Worm (Caenorhabditis elegans) whole organism, midembryonic: ENCODE measurements around the gene nas-9.

ENCODE experiments used
- T22C8.4 ChIP-seq: fragments of 200-800 bp; sonication (Bioruptor generic); IDR thresholded peaks from 2 replicates; pipeline ENCODE4 v1.3.6; 2022; ENCODE audit warnings: missing genetic modification characterization, missing compliant biosample characterization
- cog-1 ChIP-seq: sonication (generic microtip); optimal IDR thresholded peaks from 2 replicates; lab custom pipeline; 2016; ENCODE audit warnings: missing genetic modification characterization, missing compliant biosample characterization
- flt-1 ChIP-seq: fragments of 200-800 bp; sonication (Bioruptor generic); IDR thresholded peaks from 2 replicates; pipeline ENCODE4 v1.3.6; 2022; ENCODE audit warnings: missing genetic modification characterization, missing compliant biosample characterization
- klf-2 ChIP-seq: fragments of 200-800 bp; sonication (Bioruptor generic); conservative IDR thresholded peaks from 2 replicates; pipeline ENCODE4 v1.3.6; 2022; ENCODE audit warnings: missing genetic modification reagents, missing genetic modification characterization, missing compliant biosample characterization
- med-1 ChIP-seq: sonication (generic microtip); optimal IDR thresholded peaks from 2 replicates; lab custom pipeline; 2017; ENCODE audit warnings: missing genetic modification characterization, mild to moderate bottlenecking, missing compliant biosample characterization, antibody characterized with exemption, missing genetic modification reagents; ENCODE audit not compliant: insufficient read depth
- ref-1 ChIP-seq: fragments of 200-800 bp; sonication (Bioruptor generic); conservative IDR thresholded peaks from 2 replicates; pipeline ENCODE4 v1.3.6; 2022; ENCODE audit warnings: missing genetic modification reagents, missing genetic modification characterization, missing compliant biosample characterization
- tab-1 ChIP-seq: fragments of 200-800 bp; sonication (Bioruptor generic); IDR thresholded peaks from 2 replicates; pipeline ENCODE4 v1.3.6; 2022; ENCODE audit warnings: missing genetic modification characterization, missing compliant biosample characterization
- ztf-23 ChIP-seq: fragments of 200-800 bp; sonication (Bioruptor generic); IDR thresholded peaks from 2 replicates; pipeline ENCODE4 v1.3.6; 2022; ENCODE audit warnings: missing genetic modification reagents, missing genetic modification characterization, missing compliant biosample characterization
- ztf-29 ChIP-seq: fragments of 200-800 bp; sonication (Bioruptor generic); IDR thresholded peaks from 2 replicates; pipeline ENCODE4 v1.3.6; 2022; ENCODE audit warnings: missing genetic modification reagents, missing genetic modification characterization, missing compliant biosample characterization

nas-9 gene

DNA sequence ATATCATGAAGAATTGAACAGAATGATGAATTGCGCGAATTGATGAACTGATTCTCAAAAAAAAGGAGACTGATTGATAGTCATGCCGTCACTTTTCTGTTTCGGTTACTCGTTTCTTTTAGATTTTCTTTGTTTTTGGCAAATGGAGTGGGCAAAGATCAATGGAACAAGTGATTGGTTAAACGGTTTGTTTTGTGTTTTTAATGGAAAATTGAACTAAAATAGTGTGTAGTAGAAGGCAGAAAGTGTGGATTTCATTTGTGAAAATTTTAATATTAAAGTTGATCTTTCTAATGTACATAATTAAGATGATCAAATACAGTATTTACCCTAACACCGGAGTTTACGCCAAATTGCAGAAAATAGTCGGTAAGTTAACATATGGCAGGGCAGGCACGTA, at the start of gene nas-9:
nas-9 (minus strand) TSS at position 101 of the 400 bp plus-strand sequence.
- no peak for TF ChIP-seq tab-1
- TF ChIP-seq cog-1 (tag; lab: Kevin White, UChicago): no peak
- TF ChIP-seq flt-1 (GFP tag; lab: Robert Waterston, UW): no peak
- no peak for TF ChIP-seq ref-1 (GFP tag; lab: Robert Waterston, UW)
- TF ChIP-seq ztf-23 (GFP tag; lab: Robert Waterston, UW): no peak
- no peak for TF ChIP-seq med-1 (GFP tag; lab: Kevin White, UChicago)
- TF ChIP-seq klf-2: no peak

DNA sequence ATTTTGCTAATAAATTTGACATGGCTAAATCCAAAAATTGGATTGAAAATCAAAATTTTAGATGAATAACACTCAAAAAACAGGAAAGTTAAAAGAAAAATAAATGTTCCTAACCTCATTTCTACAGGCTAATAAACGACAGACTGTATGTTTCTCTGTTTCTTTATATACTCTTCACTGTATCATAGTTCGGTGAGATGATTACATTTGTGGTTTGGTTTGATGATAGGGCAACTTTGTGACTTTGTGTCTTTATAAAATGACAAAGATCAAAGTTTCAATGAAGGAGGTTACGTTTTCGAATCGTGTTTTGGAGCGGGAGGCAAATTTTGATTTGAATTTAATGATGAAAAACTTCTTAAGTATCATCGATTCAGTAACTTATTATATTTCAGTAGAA, 49.7 kb upstream of the nas-9 start, which contains the start of gene ugt-12:
ugt-12 (minus strand) TSS at position 153 of the 400 bp plus-strand sequence.
- TF ChIP-seq klf-2 (no peak), ztf-23 (GFP tag; lab: Robert Waterston, UW) (no peak), tab-1 (no peak), cog-1 (tag; lab: Kevin White, UChicago) (no peak), T22C8.4 (GFP tag; lab: Robert Waterston, UW) (no peak), ref-1 (GFP tag; lab: Robert Waterston, UW) (no peak), med-1 (GFP tag; lab: Kevin White, UChicago) (no peak), flt-1 (GFP tag; lab: Robert Waterston, UW) (no peak), ztf-29 (GFP tag; lab: Robert Waterston, UW) (no peak)

DNA sequence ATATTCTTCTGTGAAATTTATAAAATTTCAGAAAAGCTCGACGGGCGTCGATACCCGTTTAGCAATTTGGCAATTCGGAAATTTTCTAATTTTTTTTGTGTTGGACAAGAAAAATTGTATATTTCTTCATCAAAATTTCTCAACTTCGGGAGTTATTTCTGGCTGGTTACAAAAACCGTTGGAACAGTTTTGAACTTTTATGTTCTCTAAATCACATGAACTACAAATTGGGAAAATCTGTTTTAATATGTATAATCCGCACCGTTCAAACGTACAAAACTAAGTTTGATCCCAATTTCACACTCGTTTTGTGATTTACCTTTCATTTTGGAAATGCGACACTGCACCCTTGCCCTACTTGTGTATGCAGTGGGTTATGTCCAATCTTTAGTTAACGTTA, 45.6 kb upstream of the nas-9 start, which contains the start of gene T19H12.3:
T19H12.3 (plus strand) TSS at position 301 of the 400 bp plus-strand sequence.
- TF ChIP-seq ztf-23 (GFP tag; lab: Robert Waterston, UW): no peak
- TF ChIP-seq flt-1 (GFP tag; lab: Robert Waterston, UW): no peak

DNA sequence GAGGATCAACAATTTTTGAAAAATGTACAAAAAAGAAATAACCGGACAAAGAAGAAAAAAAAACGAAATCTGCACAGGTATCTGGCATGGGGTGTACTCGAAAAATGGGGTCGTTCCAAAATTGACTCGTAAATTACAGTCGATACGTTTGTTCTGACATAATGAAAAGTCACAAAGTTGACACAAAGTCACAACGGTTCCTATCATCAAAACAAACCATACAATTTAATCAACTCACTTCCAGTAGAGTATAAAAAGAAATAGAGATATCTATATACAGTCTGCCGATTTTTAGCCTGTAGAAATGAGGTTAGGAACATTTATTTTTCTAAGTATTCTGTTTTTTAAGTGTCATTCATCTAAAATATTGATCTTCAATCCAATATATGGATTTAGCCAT, 44.7 kb upstream of the nas-9 start, which contains the start of gene T19H12.12:
T19H12.12 (plus strand) TSS at position 301 of the 400 bp plus-strand sequence.
- TF ChIP-seq ztf-23 (GFP tag; lab: Robert Waterston, UW) (no peak), ztf-29 (GFP tag; lab: Robert Waterston, UW) (no peak), med-1 (GFP tag; lab: Kevin White, UChicago) (no peak), klf-2 (no peak), tab-1 (no peak), ref-1 (GFP tag; lab: Robert Waterston, UW) (no peak), cog-1 (tag; lab: Kevin White, UChicago) (no peak), T22C8.4 (GFP tag; lab: Robert Waterston, UW) (no peak), flt-1 (GFP tag; lab: Robert Waterston, UW) (no peak)

DNA sequence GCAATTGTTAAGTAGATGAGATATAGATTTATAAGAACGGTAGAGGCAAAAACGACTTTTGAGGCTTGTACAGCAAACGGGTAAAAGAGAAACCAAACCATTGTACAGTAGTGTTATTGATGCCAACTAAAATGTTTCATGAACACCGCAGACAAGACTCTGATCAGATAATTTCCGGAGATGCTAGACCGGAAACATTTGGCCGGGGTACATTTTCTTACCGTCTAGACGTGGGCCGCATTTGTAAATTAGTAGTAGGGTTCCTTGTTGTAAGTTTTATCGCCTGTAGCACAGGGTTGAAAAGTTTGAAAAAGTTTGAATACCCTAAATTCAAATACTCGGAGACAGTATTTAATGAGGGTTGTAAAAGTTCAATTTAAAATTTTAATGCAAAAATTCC, 41.6 kb upstream of the nas-9 start, which contains the start of gene str-32:
str-32 (minus strand) TSS at position 101 of the 400 bp plus-strand sequence.
- TF ChIP-seq ref-1 (GFP tag; lab: Robert Waterston, UW) (no peak), ztf-29 (GFP tag; lab: Robert Waterston, UW) (no peak), cog-1 (tag; lab: Kevin White, UChicago) (no peak), flt-1 (GFP tag; lab: Robert Waterston, UW) (no peak), tab-1 (no peak), ztf-23 (GFP tag; lab: Robert Waterston, UW) (no peak), klf-2 (no peak)

DNA sequence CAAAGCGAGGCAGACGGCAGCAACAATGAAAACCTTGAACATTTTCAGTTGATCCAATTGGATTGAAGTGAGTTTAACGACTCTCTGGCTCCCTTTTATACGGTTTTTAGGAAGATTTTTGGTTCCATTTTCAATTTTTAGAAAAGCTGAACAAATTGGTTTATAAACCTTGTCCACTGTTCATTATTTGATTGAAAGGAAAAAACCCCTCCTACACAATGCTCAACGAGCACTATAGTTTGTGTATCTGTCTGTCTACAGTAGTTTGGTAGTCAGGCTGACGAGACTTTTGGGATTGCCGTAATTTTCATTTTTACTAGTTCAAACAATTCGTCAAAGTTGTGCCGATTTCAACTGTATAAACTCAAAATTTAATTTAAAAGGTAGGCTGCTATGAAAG, 39.4 kb upstream of the nas-9 start, which contains the start of gene T19H12.15:
T19H12.15 (minus strand) TSS at position 101 of the 400 bp plus-strand sequence.
- TF ChIP-seq flt-1 (GFP tag; lab: Robert Waterston, UW) (no peak), tab-1 (no peak), cog-1 (tag; lab: Kevin White, UChicago) (no peak), ztf-29 (GFP tag; lab: Robert Waterston, UW) (no peak)

DNA sequence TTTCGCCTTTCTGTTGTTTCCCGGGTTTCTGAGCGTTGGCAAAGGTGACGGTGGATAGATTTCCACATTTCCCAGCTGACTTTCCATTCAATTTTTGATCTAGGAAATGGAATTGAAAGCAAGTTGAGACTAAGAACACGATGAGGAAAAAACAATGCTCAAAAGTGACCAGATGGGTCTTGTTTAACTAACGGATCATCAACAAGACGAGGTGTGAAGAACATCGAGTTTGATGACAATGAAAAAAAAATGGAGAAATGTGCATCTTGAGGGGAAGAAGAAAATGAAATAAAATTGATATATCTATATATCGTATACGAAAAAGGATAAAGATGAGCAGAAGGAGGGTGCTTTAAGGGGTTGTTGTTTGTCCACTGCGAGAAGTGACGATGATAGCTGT, 37.8 kb upstream of the nas-9 start, which contains the start of gene T19H12.6:
T19H12.6 (minus strand) TSS at position 101 of the 400 bp plus-strand sequence.
- TF ChIP-seq ztf-23 (GFP tag; lab: Robert Waterston, UW): no peak
- TF ChIP-seq flt-1 (GFP tag; lab: Robert Waterston, UW): no peak
- TF ChIP-seq T22C8.4 (GFP tag; lab: Robert Waterston, UW): no peak
- TF ChIP-seq ztf-29 (GFP tag; lab: Robert Waterston, UW): no peak
- no peak for TF ChIP-seq cog-1 (tag; lab: Kevin White, UChicago)
- no peak for TF ChIP-seq tab-1
- no peak for TF ChIP-seq ref-1 (GFP tag; lab: Robert Waterston, UW)
- TF ChIP-seq med-1 (GFP tag; lab: Kevin White, UChicago): no peak
- TF ChIP-seq klf-2: no peak

DNA sequence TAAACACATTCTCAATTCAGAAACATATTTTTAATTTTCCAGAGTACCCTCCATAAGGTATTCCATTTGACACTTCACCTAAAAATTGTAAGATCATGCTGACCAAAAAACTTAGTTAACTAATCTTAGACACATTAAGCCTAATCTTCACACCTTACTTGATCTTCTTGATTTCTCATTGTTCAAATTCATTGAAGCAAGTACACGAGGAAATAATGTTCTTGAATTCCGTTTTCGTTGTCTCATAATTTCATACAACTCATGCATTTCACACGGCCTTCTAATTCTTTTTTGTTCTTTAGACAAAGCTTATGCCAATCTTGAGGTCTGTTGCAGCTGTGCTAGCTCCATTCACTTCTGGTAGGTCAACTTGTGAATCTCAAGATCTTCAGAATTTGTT, 32.2 kb upstream of the nas-9 start, which contains the start of gene srd-33:
srd-33 (plus strand) TSS at position 301 of the 400 bp plus-strand sequence.
- TF ChIP-seq T22C8.4 (GFP tag; lab: Robert Waterston, UW): no peak
- TF ChIP-seq cog-1 (tag; lab: Kevin White, UChicago): no peak
- TF ChIP-seq tab-1: no peak
- TF ChIP-seq ztf-23 (GFP tag; lab: Robert Waterston, UW): no peak
- no peak for TF ChIP-seq med-1 (GFP tag; lab: Kevin White, UChicago)
- no peak for TF ChIP-seq flt-1 (GFP tag; lab: Robert Waterston, UW)
- TF ChIP-seq ztf-29 (GFP tag; lab: Robert Waterston, UW): no peak
- no peak for TF ChIP-seq ref-1 (GFP tag; lab: Robert Waterston, UW)
- TF ChIP-seq klf-2: no peak

DNA sequence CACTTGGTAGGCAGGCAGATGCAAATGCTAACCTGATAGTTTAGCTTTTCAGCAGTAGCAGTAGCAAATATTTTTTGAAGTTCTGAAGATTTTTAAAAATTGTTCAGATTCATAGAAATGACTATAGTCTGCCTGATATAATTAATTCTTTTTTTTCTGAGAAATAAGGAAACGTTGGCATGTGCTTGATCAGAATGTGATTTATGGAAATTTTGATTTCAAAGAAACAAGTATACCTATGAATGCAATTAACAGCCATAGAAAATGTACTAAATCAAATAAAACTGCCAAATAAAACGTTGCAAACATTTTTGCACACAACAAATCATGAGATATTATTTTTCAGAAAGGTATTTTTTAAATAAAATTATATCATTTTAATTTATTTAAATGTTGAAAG, 30.8 kb upstream of the nas-9 start:
- TF ChIP-seq med-1 (GFP tag; lab: Kevin White, UChicago): no peak
- no peak for TF ChIP-seq flt-1 (GFP tag; lab: Robert Waterston, UW)
- no peak for TF ChIP-seq ztf-23 (GFP tag; lab: Robert Waterston, UW)
- no peak for TF ChIP-seq ztf-29 (GFP tag; lab: Robert Waterston, UW)

DNA sequence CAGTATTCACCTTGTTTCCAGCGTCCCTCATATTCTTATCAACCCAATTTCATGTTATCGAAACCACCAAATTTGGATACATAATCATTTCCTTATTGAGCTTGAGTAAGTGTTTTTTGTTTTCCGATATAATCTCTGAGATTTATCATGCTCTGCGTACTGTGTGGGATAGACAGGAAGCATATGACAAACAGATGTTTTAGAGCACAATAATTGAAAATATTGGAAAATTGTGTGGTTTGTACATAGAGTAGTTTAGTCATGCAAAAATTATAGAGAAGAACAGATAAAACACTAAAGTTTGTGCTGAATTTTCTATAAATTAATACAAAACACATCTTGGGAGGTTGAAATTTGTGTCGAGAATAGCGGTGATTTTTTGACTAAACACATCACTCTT, 28.9 kb upstream of the nas-9 start:
- TF ChIP-seq ref-1 (GFP tag; lab: Robert Waterston, UW) (no peak), flt-1 (GFP tag; lab: Robert Waterston, UW) (no peak), klf-2 (no peak), T22C8.4 (GFP tag; lab: Robert Waterston, UW) (no peak), tab-1 (no peak), ztf-29 (GFP tag; lab: Robert Waterston, UW) (no peak), med-1 (GFP tag; lab: Kevin White, UChicago) (no peak), cog-1 (tag; lab: Kevin White, UChicago) (no peak), ztf-23 (GFP tag; lab: Robert Waterston, UW) (no peak)
